Fruit fly (Drosophila melanogaster) whole organism, prepupa: Measurements from ENCODE around the gene DppIII.

Source experiments
- Blimp-1 ChIP-seq: fragments of 200-800 bp; sonication (Bioruptor generic); optimal IDR thresholded peaks from 3 replicates; lab custom pipeline; 2017; ENCODE audit warnings: missing biosample characterization, missing genetic modification characterization, mild to moderate bottlenecking, moderate library complexity, missing genetic modification reagents
- CG10631 ChIP-seq: fragments of 200-800 bp; sonication (Bioruptor generic); optimal IDR thresholded peaks from 2 replicates; lab custom pipeline; 2016; ENCODE audit warnings: missing biosample characterization, missing genetic modification characterization
- CG10669 ChIP-seq: fragments of 200-800 bp; sonication (Bioruptor generic); optimal IDR thresholded peaks from 3 replicates; lab custom pipeline; 2018; ENCODE audit warnings: missing biosample characterization, mild to moderate bottlenecking, missing genetic modification characterization, moderate library complexity
- CG11294 ChIP-seq: fragments of 200-800 bp; sonication (Bioruptor generic); IDR thresholded peaks from 2 replicates; pipeline ENCODE4 v1.3.6; 2022; ENCODE audit warnings: missing biosample characterization, missing genetic modification characterization
- CG11762 ChIP-seq: fragments of 200-800 bp; sonication (Bioruptor generic); optimal IDR thresholded peaks from 3 replicates; lab custom pipeline; 2016; ENCODE audit warnings: missing biosample characterization, missing genetic modification characterization; ENCODE audit not compliant: insufficient read depth
- CG11902 ChIP-seq: fragments of 200-800 bp; sonication (Bioruptor generic); optimal IDR thresholded peaks from 3 replicates; lab custom pipeline; 2016; ENCODE audit warnings: missing biosample characterization, missing genetic modification characterization
- CG1621 ChIP-seq: fragments of 200-800 bp; sonication (Bioruptor generic); optimal IDR thresholded peaks from 3 replicates; lab custom pipeline; 2018; ENCODE audit warnings: missing biosample characterization, mild to moderate bottlenecking, missing genetic modification characterization
- CG3032 ChIP-seq: fragments of 200-800 bp; optimal IDR thresholded peaks from 2 replicates; lab custom pipeline; 2019; ENCODE audit warnings: missing biosample characterization, mild to moderate bottlenecking, missing genetic modification characterization, moderate library complexity
- CG31627 ChIP-seq: fragments of 200-800 bp; sonication (Bioruptor generic); optimal IDR thresholded peaks from 3 replicates; lab custom pipeline; 2016; ENCODE audit warnings: missing biosample characterization, missing genetic modification characterization
- CG34406 ChIP-seq: fragments of 200-800 bp; sonication (Bioruptor generic); optimal IDR thresholded peaks from 3 replicates; lab custom pipeline; 2016; ENCODE audit warnings: missing biosample characterization, missing genetic modification characterization
- CG3919 ChIP-seq: fragments of 200-800 bp; sonication (Bioruptor generic); optimal IDR thresholded peaks from 3 replicates; lab custom pipeline; 2016; ENCODE audit warnings: missing biosample characterization, missing genetic modification characterization
- CG4318 ChIP-seq: fragments of 200-800 bp; sonication (Bioruptor generic); optimal IDR thresholded peaks from 3 replicates; lab custom pipeline; 2017; ENCODE audit warnings: missing biosample characterization, mild to moderate bottlenecking, missing genetic modification characterization
- CG6276 ChIP-seq: fragments of 200-800 bp; sonication (Bioruptor generic); optimal IDR thresholded peaks from 2 replicates; lab custom pipeline; 2017; ENCODE audit warnings: missing biosample characterization, mild to moderate bottlenecking, missing genetic modification characterization
- CG6792 ChIP-seq: fragments of 200-800 bp; sonication (Bioruptor generic); optimal IDR thresholded peaks from 3 replicates; lab custom pipeline; 2016; ENCODE audit warnings: missing biosample characterization, missing genetic modification characterization
- CG6808 ChIP-seq: fragments of 200-800 bp; sonication (Bioruptor generic); optimal IDR thresholded peaks from 3 replicates; lab custom pipeline; 2017; ENCODE audit warnings: missing biosample characterization, missing genetic modification characterization, mild to moderate bottlenecking, moderate library complexity, missing genetic modification reagents
- CG6854 ChIP-seq: fragments of 200-800 bp; sonication (Bioruptor generic); optimal IDR thresholded peaks from 2 replicates; lab custom pipeline; 2017; ENCODE audit warnings: missing biosample characterization, mild to moderate bottlenecking, missing genetic modification characterization
- CG7368 ChIP-seq: fragments of 200-800 bp; sonication (Bioruptor generic); optimal IDR thresholded peaks from 3 replicates; lab custom pipeline; 2016; ENCODE audit warnings: missing biosample characterization, missing genetic modification characterization
- CG8119 ChIP-seq: fragments of 200-800 bp; sonication (Bioruptor generic); IDR thresholded peaks from 3 replicates; pipeline ENCODE4 v1.3.6; 2022; ENCODE audit warnings: missing biosample characterization, missing genetic modification characterization
- CG8319 ChIP-seq: fragments of 200-800 bp; sonication (Bioruptor generic); optimal IDR thresholded peaks from 3 replicates; lab custom pipeline; 2016; ENCODE audit warnings: missing biosample characterization, missing genetic modification characterization
- CG9139 ChIP-seq: fragments of 200-800 bp; sonication (Bioruptor generic); optimal IDR thresholded peaks from 3 replicates; lab custom pipeline; 2017; ENCODE audit warnings: missing biosample characterization, mild to moderate bottlenecking, missing genetic modification characterization
- Eip75B ChIP-seq: fragments of 200-800 bp; sonication (Bioruptor generic); optimal IDR thresholded peaks from 3 replicates; lab custom pipeline; 2016; ENCODE audit warnings: missing biosample characterization, missing genetic modification characterization
- Eip78C ChIP-seq: fragments of 200-800 bp; sonication (Bioruptor generic); peaks from one replicate; lab custom pipeline; 2016; ENCODE audit warnings: missing biosample characterization, missing genetic modification characterization
- Eip93F ChIP-seq: fragments of 200-800 bp; sonication (Bioruptor generic); optimal IDR thresholded peaks from 2 replicates; lab custom pipeline; 2016; ENCODE audit warnings: missing biosample characterization, mild to moderate bottlenecking, missing genetic modification characterization
- Ets21C ChIP-seq: fragments of 200-800 bp; sonication (Bioruptor generic); optimal IDR thresholded peaks from 3 replicates; lab custom pipeline; 2016; ENCODE audit warnings: missing biosample characterization, missing genetic modification characterization
- Gug ChIP-seq: fragments of 200-800 bp; sonication (Bioruptor generic); IDR thresholded peaks from 2 replicates; pipeline ENCODE4 v1.3.6; 2022; ENCODE audit warnings: missing biosample characterization, missing genetic modification characterization
- Hr38 ChIP-seq: sonication (Bioruptor generic); optimal IDR thresholded peaks from 2 replicates; lab custom pipeline; 2016; ENCODE audit warnings: missing biosample characterization, missing genetic modification characterization
- Hr39 ChIP-seq: fragments of 200-800 bp; sonication (Bioruptor generic); optimal IDR thresholded peaks from 2 replicates; lab custom pipeline; 2016; ENCODE audit warnings: missing biosample characterization, missing genetic modification characterization
- Hr4 ChIP-seq: fragments of 200-800 bp; sonication (Bioruptor generic); optimal IDR thresholded peaks from 3 replicates; lab custom pipeline; 2016; ENCODE audit warnings: missing biosample characterization, missing genetic modification characterization
- Lpt ChIP-seq: fragments of 200-800 bp; sonication (Bioruptor generic); optimal IDR thresholded peaks from 3 replicates; lab custom pipeline; 2016; ENCODE audit warnings: missing biosample characterization, missing genetic modification characterization
- OdsH ChIP-seq: fragments of 200-800 bp; sonication (Bioruptor generic); optimal IDR thresholded peaks from 3 replicates; lab custom pipeline; 2016; ENCODE audit warnings: missing biosample characterization, missing genetic modification characterization
- Sox102F ChIP-seq: fragments of 200-800 bp; sonication (Bioruptor generic); optimal IDR thresholded peaks from 2 replicates; lab custom pipeline; 2016; ENCODE audit warnings: missing biosample characterization, mild to moderate bottlenecking, missing genetic modification characterization
- Sox14 ChIP-seq: fragments of 200-800 bp; sonication (Bioruptor generic); optimal IDR thresholded peaks from 3 replicates; lab custom pipeline; 2016; ENCODE audit warnings: missing biosample characterization, missing genetic modification characterization
- Sox15 ChIP-seq: fragments of 200-800 bp; sonication (Bioruptor generic); optimal IDR thresholded peaks from 3 replicates; lab custom pipeline; 2016; ENCODE audit warnings: missing biosample characterization, missing genetic modification characterization
- achi ChIP-seq: fragments of 200-800 bp; sonication (Bioruptor generic); optimal IDR thresholded peaks from 3 replicates; lab custom pipeline; 2016; ENCODE audit warnings: missing biosample characterization, missing genetic modification characterization
- acj6 ChIP-seq: fragments of 200-800 bp; sonication (Bioruptor generic); optimal IDR thresholded peaks from 3 replicates; lab custom pipeline; 2016; ENCODE audit warnings: missing biosample characterization, missing genetic modification characterization
- dac ChIP-seq: fragments of 200-800 bp; sonication (Bioruptor generic); optimal IDR thresholded peaks from 2 replicates; lab custom pipeline; 2017; ENCODE audit warnings: missing biosample characterization, mild to moderate bottlenecking, missing genetic modification characterization
- dsx ChIP-seq: fragments of 200-800 bp; optimal IDR thresholded peaks from 3 replicates; lab custom pipeline; 2019; ENCODE audit warnings: missing biosample characterization, mild to moderate bottlenecking, missing genetic modification characterization, moderate library complexity; ENCODE audit not compliant: poor library complexity, severe bottlenecking
- eg ChIP-seq: fragments of 200-800 bp; sonication (Bioruptor generic); IDR thresholded peaks from 3 replicates; pipeline ENCODE4 v1.3.6; 2022; ENCODE audit warnings: missing biosample characterization, missing genetic modification characterization
- fd59A ChIP-seq: fragments of 200-800 bp; sonication (Bioruptor generic); optimal IDR thresholded peaks from 2 replicates; lab custom pipeline; 2017; ENCODE audit warnings: missing biosample characterization, mild to moderate bottlenecking, missing genetic modification characterization, missing genetic modification reagents
- fd85E ChIP-seq: fragments of 200-800 bp; sonication (Bioruptor generic); optimal IDR thresholded peaks from 3 replicates; lab custom pipeline; 2016; ENCODE audit warnings: missing biosample characterization, missing genetic modification characterization
- fkh ChIP-seq: fragments of 200-800 bp; sonication (Bioruptor generic); optimal IDR thresholded peaks from 3 replicates; lab custom pipeline; 2017; ENCODE audit warnings: missing biosample characterization, mild to moderate bottlenecking, missing genetic modification characterization, moderate library complexity
- lz ChIP-seq: fragments of 200-800 bp; sonication (Bioruptor generic); optimal IDR thresholded peaks from 3 replicates; lab custom pipeline; 2016; ENCODE audit warnings: missing biosample characterization, missing genetic modification characterization
- net ChIP-seq: fragments of 200-800 bp; sonication (Bioruptor generic); optimal IDR thresholded peaks from 3 replicates; lab custom pipeline; 2016; ENCODE audit warnings: missing biosample characterization, missing genetic modification characterization
- pdm3 ChIP-seq: fragments of 200-800 bp; sonication (Bioruptor generic); optimal IDR thresholded peaks from 3 replicates; lab custom pipeline; 2016; ENCODE audit warnings: missing biosample characterization, missing genetic modification characterization
- salr ChIP-seq, 2 experiments: fragments of 200-800 bp; sonication (Bioruptor generic); optimal IDR thresholded peaks; 3 replicates each; lab custom pipeline; 2016 to 2018; ENCODE audit warnings: missing biosample characterization in 2 of 2, missing genetic modification characterization in 2 of 2, mild to moderate bottlenecking in 1 of 2
- spab ChIP-seq: fragments of 200-800 bp; sonication (Bioruptor generic); optimal IDR thresholded peaks from 2 replicates; lab custom pipeline; 2017; ENCODE audit warnings: missing biosample characterization, mild to moderate bottlenecking, missing genetic modification characterization, missing genetic modification reagents
- topi ChIP-seq: fragments of 200-800 bp; sonication (Bioruptor generic); optimal IDR thresholded peaks from 3 replicates; lab custom pipeline; 2016; ENCODE audit warnings: missing biosample characterization, missing genetic modification characterization
- vri ChIP-seq: fragments of 200-800 bp; sonication (Bioruptor generic); optimal IDR thresholded peaks from 3 replicates; lab custom pipeline; 2016; ENCODE audit warnings: missing biosample characterization, mild to moderate bottlenecking, missing genetic modification characterization

DppIII gene

DNA sequence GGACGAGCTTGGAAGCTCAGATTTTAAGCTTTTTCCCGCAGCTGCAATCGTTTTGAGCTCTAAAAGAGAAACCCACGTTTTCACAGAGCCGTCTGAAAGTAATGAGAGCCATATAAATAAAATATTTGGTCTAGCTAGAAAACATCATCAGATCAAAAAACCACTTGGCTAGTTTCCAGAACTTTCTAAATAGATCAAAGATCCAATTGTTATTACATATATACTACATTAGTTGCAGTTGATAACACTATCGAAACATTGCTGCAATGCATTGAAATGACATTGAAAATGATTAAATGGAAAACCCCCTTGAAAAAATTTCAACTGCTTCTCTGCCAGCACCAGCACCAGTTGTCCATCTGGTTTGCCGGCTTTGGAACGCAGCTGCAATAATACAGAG lies 10.8 kb downstream of the DppIII start (continued):
- peak; percentile 73 for TF ChIP-seq topi (GFP tag; lab: Kevin White, UChicago)
- TF ChIP-seq CG9139 (GFP tag; lab: Kevin White, UChicago) = no peak
- peak; percentile 78 for TF ChIP-seq CG3032 (tag; lab: Kevin White, UChicago)
- TF ChIP-seq Lpt (GFP tag; lab: Kevin White, UChicago) = peak; percentile 89
- peak; percentile 66 for TF ChIP-seq Sox102F (GFP tag; lab: Kevin White, UChicago)
- TF ChIP-seq lz = peak; percentile 76
- peak; percentile 86 for TF ChIP-seq CG3919
- peak; percentile 42 for TF ChIP-seq spab (GFP tag; lab: Kevin White, UChicago)
- TF ChIP-seq Eip93F (GFP tag; lab: Kevin White, UChicago) = no peak
- peak; percentile 69 for TF ChIP-seq CG31627 (GFP tag; lab: Kevin White, UChicago)
- TF ChIP-seq Gug (GFP tag; lab: Robert Waterston, UW) = peak; percentile 92
- TF ChIP-seq OdsH (GFP tag; lab: Kevin White, UChicago) = peak; percentile 95
- TF ChIP-seq dac (GFP tag; lab: Kevin White, UChicago) = peak; percentile 90
- TF ChIP-seq fd59A = peak; percentile 46
- TF ChIP-seq CG7368 (GFP tag; lab: Kevin White, UChicago) = peak; percentile 89
- peak; percentile 92 for TF ChIP-seq Sox15 (GFP tag; lab: Kevin White, UChicago)
- TF ChIP-seq achi (GFP tag; lab: Kevin White, UChicago) = peak; percentile 88
- peak; percentile 90 for TF ChIP-seq CG11294 (GFP tag; lab: Robert Waterston, UW)
- TF ChIP-seq CG8319 (GFP tag; lab: Kevin White, UChicago) = peak; percentile 90
- no peak for TF ChIP-seq fkh
- TF ChIP-seq salr (GFP tag; optimal IDR thresholded peaks at IDR 0.05; lab: Kevin White, UChicago) = peak; percentile 56 to 60
- TF ChIP-seq net = peak; percentile 95

DNA sequence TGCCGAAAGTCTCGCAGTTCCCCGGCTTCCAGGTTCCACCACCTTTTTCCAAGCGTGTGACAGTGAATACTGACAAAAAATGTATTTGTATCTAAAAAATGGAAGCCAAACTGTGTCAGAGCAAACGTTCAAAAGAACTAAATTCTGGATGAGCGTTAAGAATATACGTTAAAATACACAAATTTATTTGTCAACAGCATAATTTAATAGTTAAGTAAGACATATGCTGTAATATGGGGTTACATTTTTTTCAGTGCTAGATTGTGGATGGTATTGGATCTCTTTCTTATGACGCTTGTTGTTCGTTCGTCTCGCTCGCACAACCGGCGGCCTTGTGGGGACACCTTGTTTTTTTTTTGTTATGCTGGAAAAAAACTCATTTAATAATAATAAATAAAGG lies 11.4 kb downstream of the DppIII start:
- peak; percentile 88 for TF ChIP-seq CG8119 (GFP tag; lab: Robert Waterston, UW)
- peak; percentile 62 for TF ChIP-seq dac (GFP tag; lab: Kevin White, UChicago)
- TF ChIP-seq CG6276 (GFP tag; lab: Kevin White, UChicago) = peak; percentile 77
- TF ChIP-seq CG6808 (GFP tag; lab: Kevin White, UChicago) = peak; percentile 67
- TF ChIP-seq fkh = peak; percentile 76
- TF ChIP-seq Lpt (GFP tag; lab: Kevin White, UChicago) = peak; percentile 83
- TF ChIP-seq Eip93F (GFP tag; lab: Kevin White, UChicago) = no peak
- TF ChIP-seq CG1621 (tag; lab: Kevin White, UChicago) = peak; percentile 86
- peak; percentile 75 for TF ChIP-seq CG31627 (GFP tag; lab: Kevin White, UChicago)
- peak; percentile 86 for TF ChIP-seq Eip75B (GFP tag; lab: Kevin White, UChicago)
- TF ChIP-seq Sox14 = peak; percentile 88
- peak; percentile 71 for TF ChIP-seq lz
- peak; percentile 69 to 85 for TF ChIP-seq salr (GFP tag; optimal IDR thresholded peaks at IDR 0.05; lab: Kevin White, UChicago)
- peak; percentile 67 for TF ChIP-seq fd59A
- TF ChIP-seq Ets21C (GFP tag; lab: Kevin White, UChicago) = peak; percentile 71
- TF ChIP-seq vri = peak; percentile 50
- peak; percentile 84 for TF ChIP-seq CG6792 (GFP tag; lab: Kevin White, UChicago)
- TF ChIP-seq Eip78C (GFP tag; lab: Kevin White, UChicago) = peak; percentile 97
- peak; percentile 85 for TF ChIP-seq CG10669 (GFP tag; lab: Kevin White, UChicago)
- peak; percentile 85 for TF ChIP-seq CG7368 (GFP tag; lab: Kevin White, UChicago)
- TF ChIP-seq CG10631 (GFP tag; lab: Kevin White, UChicago) = peak; percentile 86
- peak; percentile 88 for TF ChIP-seq CG34406 (GFP tag; lab: Kevin White, UChicago)
- TF ChIP-seq CG11294 (GFP tag; lab: Robert Waterston, UW) = peak; percentile 82
- TF ChIP-seq net = peak; percentile 48
- TF ChIP-seq CG4318 (GFP tag; lab: Kevin White, UChicago) = peak; percentile 84
- TF ChIP-seq Hr39 = peak; percentile 83
- peak; percentile 28 for TF ChIP-seq CG6854
- peak; percentile 79 for TF ChIP-seq CG11902 (GFP tag; lab: Kevin White, UChicago)
- TF ChIP-seq Hr4 = peak; percentile 91
- TF ChIP-seq CG11762 (GFP tag; lab: Kevin White, UChicago) = peak; percentile 89
- TF ChIP-seq pdm3 (GFP tag; lab: Kevin White, UChicago) = peak; percentile 87
- peak; percentile 48 for TF ChIP-seq fd85E
- TF ChIP-seq eg (GFP tag; lab: Robert Waterston, UW) = peak; percentile 92
- peak; percentile 58 for TF ChIP-seq CG9139 (GFP tag; lab: Kevin White, UChicago)
- TF ChIP-seq CG8319 (GFP tag; lab: Kevin White, UChicago) = peak; percentile 79
- TF ChIP-seq acj6 (GFP tag; lab: Kevin White, UChicago) = peak; percentile 90
- TF ChIP-seq dsx (GFP tag; lab: Kevin White, UChicago) = peak; percentile 75
- peak; percentile 87 for TF ChIP-seq achi (GFP tag; lab: Kevin White, UChicago)
- TF ChIP-seq Hr38 (GFP tag; lab: Kevin White, UChicago) = no peak
- no peak for TF ChIP-seq Blimp-1 (GFP tag; lab: Kevin White, UChicago)
